Worm (Caenorhabditis elegans) whole organism, young adult: ENCODE results near the gene W08E12.8.
A peak's percentile ranks its signal among the peaks of the same experiment; 100 is the strongest.

Source experiments
- B0336.3 ChIP-seq: fragments of 200-800 bp; sonication (Bioruptor generic); IDR thresholded peaks from 2 replicates; pipeline ENCODE4 v1.3.6; 2022; ENCODE audit warnings: missing genetic modification characterization, missing compliant biosample characterization
- F33H1.4 ChIP-seq: fragments of 200-800 bp; sonication (Bioruptor generic); IDR thresholded peaks from 2 replicates; pipeline ENCODE4 v1.3.6; 2022; ENCODE audit warnings: missing genetic modification reagents, missing genetic modification characterization, missing compliant biosample characterization
- F39B2.1 ChIP-seq: fragments of 200-800 bp; sonication (Bioruptor generic); IDR thresholded peaks from 2 replicates; pipeline ENCODE4 v1.3.6; 2022; ENCODE audit warnings: missing genetic modification reagents, missing genetic modification characterization, missing compliant biosample characterization
- F52B5.7 ChIP-seq: sonication (generic microtip); optimal IDR thresholded peaks from 2 replicates; lab custom pipeline; 2016; ENCODE audit warnings: mild to moderate bottlenecking, missing genetic modification characterization, missing compliant biosample characterization
- F57C9.4 ChIP-seq: sonication (generic microtip); optimal IDR thresholded peaks from 2 replicates; lab custom pipeline; 2017; ENCODE audit warnings: mild to moderate bottlenecking, missing genetic modification characterization, missing compliant biosample characterization
- T07F8.4 ChIP-seq: sonication (generic microtip); optimal IDR thresholded peaks from 2 replicates; lab custom pipeline; 2016; ENCODE audit warnings: mild to moderate bottlenecking, missing genetic modification characterization, moderate library complexity, missing compliant biosample characterization
- T26A5.8 ChIP-seq: sonication (generic microtip); optimal IDR thresholded peaks from 2 replicates; lab custom pipeline; 2016; ENCODE audit warnings: missing genetic modification characterization, missing compliant biosample characterization
- Y67H2A.10 ChIP-seq: fragments of 200-800 bp; sonication (Bioruptor generic); conservative IDR thresholded peaks from 2 replicates; pipeline ENCODE4 v1.3.6; 2022; ENCODE audit warnings: missing genetic modification reagents, missing genetic modification characterization, missing compliant biosample characterization
- ZK185.1 ChIP-seq: sonication (generic microtip); optimal IDR thresholded peaks from 2 replicates; lab custom pipeline; 2016; ENCODE audit warnings: mild to moderate bottlenecking, missing genetic modification characterization, missing compliant biosample characterization; ENCODE audit not compliant: poor library complexity, severe bottlenecking
- akir-1 ChIP-seq: fragments of 200-800 bp; sonication (Bioruptor generic); optimal IDR thresholded peaks from 2 replicates; lab custom pipeline; 2018; ENCODE audit warnings: mild to moderate bottlenecking, missing genetic modification characterization, moderate library complexity, missing compliant biosample characterization
- bed-1 ChIP-seq: fragments of 200-800 bp; sonication (Bioruptor generic); IDR thresholded peaks from 2 replicates; pipeline ENCODE4 v1.3.6; 2022; ENCODE audit warnings: missing genetic modification reagents, missing genetic modification characterization, missing compliant biosample characterization
- ccch-3 ChIP-seq: fragments of 200-800 bp; sonication (Bioruptor generic); optimal IDR thresholded peaks from 2 replicates; lab custom pipeline; 2018; ENCODE audit warnings: mild to moderate bottlenecking, missing genetic modification characterization, missing compliant biosample characterization
- cebp-1 ChIP-seq, 2 experiments: fragments of 200-800 bp in 1 of 2; sonication (Bioruptor generic) in 1 of 2; sonication (generic microtip) in 1 of 2; IDR thresholded peaks in 1 of 2; optimal IDR thresholded peaks in 1 of 2; 2 replicates each; pipeline versions ENCODE4 v1.3.6 to Lab custom; 2017 to 2022; ENCODE audit warnings: missing compliant biosample characterization in 2 of 2, missing genetic modification characterization in 2 of 2, mild to moderate bottlenecking in 1 of 2, missing genetic modification reagents in 1 of 2, moderate library complexity in 1 of 2
- ceh-100 ChIP-seq: fragments of 200-800 bp; sonication (Bioruptor generic); IDR thresholded peaks from 2 replicates; pipeline ENCODE4 v1.3.6; 2022; ENCODE audit warnings: missing genetic modification reagents, missing genetic modification characterization, missing compliant biosample characterization
- ceh-27 ChIP-seq: fragments of 200-800 bp; sonication (Bioruptor generic); optimal IDR thresholded peaks from 2 replicates; lab custom pipeline; 2018; ENCODE audit warnings: mild to moderate bottlenecking, missing genetic modification characterization, moderate library complexity, missing compliant biosample characterization
- ceh-40 ChIP-seq: fragments of 200-800 bp; sonication (Bioruptor generic); IDR thresholded peaks from 2 replicates; pipeline ENCODE4 v1.3.6; 2022; ENCODE audit warnings: missing genetic modification characterization, missing compliant biosample characterization
- dox-1 ChIP-seq: fragments of 200-800 bp; sonication (Bioruptor generic); IDR thresholded peaks from 2 replicates; pipeline ENCODE4 v1.3.6; 2022; ENCODE audit warnings: missing genetic modification reagents, missing genetic modification characterization, missing compliant biosample characterization
- dpl-1 ChIP-seq: fragments of 150-350 bp; optimal IDR thresholded peaks from 2 replicates; lab custom pipeline; 2014; ENCODE audit warnings: missing biosample characterization, missing genetic modification reagents, missing genetic modification characterization
- egl-18 ChIP-seq: fragments of 200-800 bp; sonication (Bioruptor generic); IDR thresholded peaks from 2 replicates; pipeline ENCODE4 v1.3.6; 2022; ENCODE audit warnings: missing genetic modification reagents, missing genetic modification characterization, missing compliant biosample characterization
- egrh-3 ChIP-seq: fragments of 200-800 bp; sonication (Bioruptor generic); IDR thresholded peaks from 2 replicates; pipeline ENCODE4 v1.3.6; 2022; ENCODE audit warnings: missing genetic modification reagents, missing genetic modification characterization, missing compliant biosample characterization
- ets-4 ChIP-seq: fragments of 200-800 bp; sonication (Bioruptor generic); optimal IDR thresholded peaks from 2 replicates; lab custom pipeline; 2018; ENCODE audit warnings: mild to moderate bottlenecking, missing genetic modification characterization, missing compliant biosample characterization
- hmg-1.2 ChIP-seq: fragments of 200-800 bp; sonication (Bioruptor generic); IDR thresholded peaks from 2 replicates; pipeline ENCODE4 v1.3.6; 2022; ENCODE audit warnings: missing genetic modification reagents, missing genetic modification characterization, missing compliant biosample characterization
- hmg-20 ChIP-seq: fragments of 200-800 bp; sonication (Bioruptor generic); IDR thresholded peaks from 2 replicates; pipeline ENCODE4 v1.3.6; 2022; ENCODE audit warnings: missing genetic modification reagents, missing genetic modification characterization, missing compliant biosample characterization
- hrde-1 ChIP-seq: sonication (generic microtip); optimal IDR thresholded peaks from 2 replicates; lab custom pipeline; 2016; ENCODE audit warnings: missing genetic modification characterization, mild to moderate bottlenecking, missing compliant biosample characterization, moderate library complexity, missing genotype, missing genetic modification reagents, borderline replicate concordance
- lag-1 ChIP-seq: fragments of 200-800 bp; sonication (Bioruptor generic); IDR thresholded peaks from 2 replicates; pipeline ENCODE4 v1.3.6; 2022; ENCODE audit warnings: missing genetic modification reagents, missing genetic modification characterization, missing compliant biosample characterization
- let-526 ChIP-seq: fragments of 200-800 bp; sonication (Bioruptor generic); IDR thresholded peaks from 2 replicates; pipeline ENCODE4 v1.3.6; 2022; ENCODE audit warnings: missing genetic modification reagents, missing genetic modification characterization, missing compliant biosample characterization
- lin-26 ChIP-seq: fragments of 200-800 bp; sonication (Bioruptor generic); IDR thresholded peaks from 2 replicates; pipeline ENCODE4 v1.3.6; 2022; ENCODE audit warnings: missing genetic modification reagents, missing genetic modification characterization, missing compliant biosample characterization
- lin-40 ChIP-seq: sonication (generic microtip); optimal IDR thresholded peaks from 2 replicates; lab custom pipeline; 2016; ENCODE audit warnings: missing genetic modification characterization, mild to moderate bottlenecking, missing compliant biosample characterization, missing genotype, missing genetic modification reagents
- lin-54 ChIP-seq: fragments of 200-800 bp; sonication (Bioruptor generic); optimal IDR thresholded peaks from 2 replicates; lab custom pipeline; 2018; ENCODE audit warnings: mild to moderate bottlenecking, missing genetic modification characterization, missing compliant biosample characterization
- lir-1 ChIP-seq: fragments of 200-800 bp; sonication (Bioruptor generic); conservative IDR thresholded peaks from 2 replicates; pipeline ENCODE4 v1.3.6; 2022; ENCODE audit warnings: missing genetic modification reagents, missing genetic modification characterization, missing compliant biosample characterization
- mes-4 ChIP-seq: sonication (generic microtip); optimal IDR thresholded peaks from 2 replicates; lab custom pipeline; 2016; ENCODE audit warnings: missing genotype, missing genetic modification characterization, missing compliant biosample characterization
- mxl-1 ChIP-seq: sonication (generic microtip); optimal IDR thresholded peaks from 2 replicates; lab custom pipeline; 2016; ENCODE audit warnings: missing genetic modification characterization, missing compliant biosample characterization
- nhr-120 ChIP-seq: fragments of 200-800 bp; sonication (Bioruptor generic); IDR thresholded peaks from 2 replicates; pipeline ENCODE4 v1.3.6; 2022; ENCODE audit warnings: missing genetic modification characterization, missing compliant biosample characterization
- nhr-90 ChIP-seq: sonication (generic microtip); optimal IDR thresholded peaks from 2 replicates; lab custom pipeline; 2016; ENCODE audit warnings: missing genotype, mild to moderate bottlenecking, missing genetic modification characterization, missing compliant biosample characterization
- repo-1 ChIP-seq: sonication (generic microtip); optimal IDR thresholded peaks from 2 replicates; lab custom pipeline; 2017; ENCODE audit warnings: mild to moderate bottlenecking, missing genetic modification characterization, missing compliant biosample characterization
- rpc-1 ChIP-seq, 2 experiments: fragments of 150-350 bp in 1 of 2; sonication (generic microtip) in 1 of 2; optimal IDR thresholded peaks; 2 replicates each; lab custom pipeline; 2014 to 2018; ENCODE audit warnings: missing biosample characterization in 1 of 2, missing genetic modification characterization in 1 of 2, missing genetic modification reagents in 1 of 2, missing genotype in 1 of 2
- tbp1 ChIP-seq: fragments of 200-800 bp; sonication (Bioruptor generic); optimal IDR thresholded peaks from 2 replicates; lab custom pipeline; 2018; ENCODE audit warnings: mild to moderate bottlenecking, missing genetic modification characterization, missing compliant biosample characterization
- tlf-1 ChIP-seq: fragments of 200-800 bp; sonication (Bioruptor generic); optimal IDR thresholded peaks from 2 replicates; lab custom pipeline; 2018; ENCODE audit warnings: mild to moderate bottlenecking, missing genetic modification characterization, missing compliant biosample characterization
- unc-62 ChIP-seq: fragments of 150-350 bp; optimal IDR thresholded peaks from 2 replicates; lab custom pipeline; 2014; ENCODE audit warnings: missing biosample characterization, missing genetic modification reagents, missing genetic modification characterization
- zfh-2 ChIP-seq: fragments of 200-800 bp; sonication (Bioruptor generic); conservative IDR thresholded peaks from 2 replicates; pipeline ENCODE4 v1.3.6; 2022; ENCODE audit warnings: missing genetic modification reagents, missing genetic modification characterization, missing compliant biosample characterization
- ztf-18 ChIP-seq: sonication (generic microtip); optimal IDR thresholded peaks from 2 replicates; lab custom pipeline; 2016; ENCODE audit warnings: missing genotype, mild to moderate bottlenecking, missing genetic modification characterization, missing compliant biosample characterization
- ztf-22 ChIP-seq: fragments of 200-800 bp; sonication (Bioruptor generic); optimal IDR thresholded peaks from 2 replicates; lab custom pipeline; 2018; ENCODE audit warnings: mild to moderate bottlenecking, missing genetic modification characterization, moderate library complexity, missing compliant biosample characterization
- ztf-6 ChIP-seq: fragments of 200-800 bp; sonication (Bioruptor generic); IDR thresholded peaks from 2 replicates; pipeline ENCODE4 v1.3.6; 2022; ENCODE audit warnings: missing genetic modification reagents, missing genetic modification characterization, missing compliant biosample characterization

Gene W08E12.8

ce11 chrIV:3294553-3295185 is 2.5 kb downstream of the W08E12.8 start, which contains the start of gene W08E12.7 (continued):
- TF ChIP-seq Y67H2A.10 (GFP tag; lab: Robert Waterston, UW) = peak; percentile 85
- TF ChIP-seq cebp-1 (GFP tag; IDR thresholded peaks at IDR 0.05; lab: Robert Waterston, UW) = peak; percentile 28; the same call in 1 of the 2 replicates
- peak; percentile 85 for TF ChIP-seq cebp-1 (tag; optimal IDR thresholded peaks at IDR 0.05; lab: Kevin White, UChicago)
- TF ChIP-seq let-526 = peak; percentile 88; the same call in 1 of the 2 replicates
- TF ChIP-seq egrh-3 (GFP tag; lab: Robert Waterston, UW) = no peak
- no peak for TF ChIP-seq ccch-3 (GFP tag; lab: Kevin White, UChicago)
- no peak for TF ChIP-seq egl-18 (GFP tag; lab: Robert Waterston, UW)
- TF ChIP-seq lir-1 = peak; percentile 89
- peak; percentile 52 for TF ChIP-seq nhr-90 (tag; lab: Kevin White, UChicago)
- TF ChIP-seq F33H1.4 (GFP tag; lab: Robert Waterston, UW) = peak; percentile 99
- TF ChIP-seq tbp1 (GFP tag; lab: Kevin White, UChicago) = peak; percentile 73
- TF ChIP-seq zfh-2 (GFP tag; lab: Robert Waterston, UW) = no peak

DNA sequence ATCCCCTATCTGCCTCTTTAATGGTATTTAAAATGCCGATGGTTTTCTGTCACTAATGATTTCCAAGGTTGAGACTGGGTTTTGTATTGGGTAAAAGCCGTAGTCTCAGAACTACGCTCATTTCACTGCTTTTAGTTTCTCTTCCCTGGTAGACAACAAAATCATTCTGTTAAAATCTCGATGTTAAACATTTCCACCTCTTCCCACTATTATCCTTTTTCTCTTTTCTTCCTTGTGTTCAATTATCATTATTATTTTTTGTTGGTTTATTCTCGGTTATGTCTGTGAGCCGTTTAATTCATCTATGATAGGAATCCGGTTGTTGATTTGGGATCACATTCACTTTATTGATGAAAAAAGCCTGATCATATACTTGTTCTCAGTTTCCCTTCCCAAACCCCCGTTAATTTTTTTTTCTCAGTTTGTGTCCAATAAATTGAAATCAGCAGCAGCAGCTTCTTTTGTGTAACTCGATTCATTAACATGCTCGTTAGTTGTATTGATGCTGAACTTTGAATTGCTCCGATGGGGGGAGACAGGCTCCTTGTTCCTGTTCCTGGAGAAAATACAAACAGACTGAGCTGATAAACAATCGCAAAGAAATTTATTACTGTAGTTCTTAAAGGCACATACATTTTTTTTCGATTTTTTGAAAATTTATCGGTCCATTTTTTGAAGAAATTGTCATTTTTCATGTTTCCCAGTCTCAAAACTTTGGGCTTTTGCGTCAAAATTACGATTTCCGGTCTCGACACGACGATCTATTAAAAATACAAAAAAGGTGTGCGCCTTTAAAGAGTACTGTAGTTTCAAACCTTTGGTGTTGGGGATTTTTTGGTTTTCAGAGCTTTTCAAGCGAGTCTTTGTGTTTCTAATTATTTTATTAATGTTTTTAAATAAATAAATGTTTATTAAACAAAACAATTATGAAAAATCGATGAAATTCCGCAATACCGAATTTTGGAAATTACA is 4.7 kb downstream of the W08E12.8 start:
- TF ChIP-seq nhr-120 (GFP tag; lab: Robert Waterston, UW) (no peak), lin-40 (tag; lab: Kevin White, UChicago) (no peak), ztf-6 (no peak), F57C9.4 (tag; lab: Kevin White, UChicago) (no peak), B0336.3 (peak; percentile 82), F33H1.4 (GFP tag; lab: Robert Waterston, UW) (no peak; the same call in 1 of the 2 replicates), ccch-3 (GFP tag; lab: Kevin White, UChicago) (no peak), akir-1 (GFP tag; lab: Kevin White, UChicago) (no peak), lag-1 (GFP tag; lab: Robert Waterston, UW) (no peak), repo-1 (tag; lab: Kevin White, UChicago) (peak; percentile 37), bed-1 (GFP tag; lab: Robert Waterston, UW) (no peak), ceh-100 (GFP tag; lab: Robert Waterston, UW) (no peak), mes-4 (tag; lab: Kevin White, UChicago) (peak; percentile 50), lin-26 (GFP tag; lab: Robert Waterston, UW) (peak; percentile 59; the same call in 1 of the 2 replicates), ceh-27 (GFP tag; lab: Kevin White, UChicago) (no peak), ztf-18 (tag; lab: Kevin White, UChicago) (no peak), unc-62 (GFP tag; lab: Kevin White, UChicago) (no peak), F39B2.1 (peak; percentile 22; the same call in 1 of the 2 replicates), ets-4 (GFP tag; lab: Kevin White, UChicago) (no peak), ztf-22 (no peak), dpl-1 (no peak), hmg-20 (no peak), lin-54 (GFP tag; lab: Kevin White, UChicago) (peak; percentile 55), tlf-1 (peak; percentile 45), T26A5.8 (tag; lab: Kevin White, UChicago) (peak; percentile 63), hmg-1.2 (GFP tag; lab: Robert Waterston, UW) (no peak; the same call in 1 of the 2 replicates), rpc-1 (optimal IDR thresholded peaks at IDR 0.05; lab: Kevin White, UChicago) (no peak), rpc-1 (tag; optimal IDR thresholded peaks at IDR 0.05; lab: Kevin White, UChicago) (no peak), hrde-1 (tag; lab: Kevin White, UChicago) (peak; percentile 60), dox-1 (no peak), ZK185.1 (no peak), F52B5.7 (peak; percentile 47), mxl-1 (tag; lab: Kevin White, UChicago) (peak; percentile 48), ceh-40 (GFP tag; lab: Robert Waterston, UW) (no peak), T07F8.4 (tag; lab: Kevin White, UChicago) (no peak)
